Worm (Caenorhabditis elegans): ENCODE results near the gene srh-281.

- TF ChIP-seq jun-1 (tag; optimal IDR thresholded peaks at IDR 0.05) (no peak), ceh-82 (tag; optimal IDR thresholded peaks at IDR 0.05) (no peak), lin-39 (tag; optimal IDR thresholded peaks at IDR 0.05) (no peak), R02D3.7 (tag; optimal IDR thresholded peaks at IDR 0.05) (no peak), fos-1 (tag; optimal IDR thresholded peaks at IDR 0.05) (no peak), unc-39 (tag; optimal IDR thresholded peaks at IDR 0.05) (no peak), ama-1 (optimal IDR thresholded peaks at IDR 0.05) (no peak), ceh-16 (tag; optimal IDR thresholded peaks at IDR 0.05) (no peak), nhr-23 (tag; optimal IDR thresholded peaks at IDR 0.05) (no peak)
These were observed 1.5 kb downstream of the srh-281 start, which contains the start of gene srh-279 for ce11 chrV:16192114-16192513.

Measured in whole organism, L3 larva.